Fruit fly (Drosophila melanogaster) whole organism, prepupa: ENCODE results near the gene CG9922.

Source experiments
- Blimp-1 ChIP-seq: fragments of 200-800 bp; sonication (Bioruptor generic); optimal IDR thresholded peaks from 3 replicates; lab custom pipeline; 2017; ENCODE audit warnings: missing biosample characterization, missing genetic modification characterization, mild to moderate bottlenecking, moderate library complexity, missing genetic modification reagents
- CG10631 ChIP-seq: fragments of 200-800 bp; sonication (Bioruptor generic); optimal IDR thresholded peaks from 2 replicates; lab custom pipeline; 2016; ENCODE audit warnings: missing biosample characterization, missing genetic modification characterization
- CG11294 ChIP-seq: fragments of 200-800 bp; sonication (Bioruptor generic); IDR thresholded peaks from 2 replicates; pipeline ENCODE4 v1.3.6; 2022; ENCODE audit warnings: missing biosample characterization, missing genetic modification characterization
- CG11762 ChIP-seq: fragments of 200-800 bp; sonication (Bioruptor generic); optimal IDR thresholded peaks from 3 replicates; lab custom pipeline; 2016; ENCODE audit warnings: missing biosample characterization, missing genetic modification characterization; ENCODE audit not compliant: insufficient read depth
- CG16779 ChIP-seq: fragments of 200-800 bp; sonication (Bioruptor generic); optimal IDR thresholded peaks from 3 replicates; lab custom pipeline; 2017; ENCODE audit warnings: missing biosample characterization, mild to moderate bottlenecking, missing genetic modification characterization
- CG3032 ChIP-seq: fragments of 200-800 bp; optimal IDR thresholded peaks from 2 replicates; lab custom pipeline; 2019; ENCODE audit warnings: missing biosample characterization, mild to moderate bottlenecking, missing genetic modification characterization, moderate library complexity
- CG32006 ChIP-seq: fragments of 200-800 bp; sonication (Bioruptor generic); optimal IDR thresholded peaks from 3 replicates; lab custom pipeline; 2017; ENCODE audit warnings: missing biosample characterization, mild to moderate bottlenecking, missing genetic modification characterization
- CG34406 ChIP-seq: fragments of 200-800 bp; sonication (Bioruptor generic); optimal IDR thresholded peaks from 3 replicates; lab custom pipeline; 2016; ENCODE audit warnings: missing biosample characterization, missing genetic modification characterization
- CG3919 ChIP-seq: fragments of 200-800 bp; sonication (Bioruptor generic); optimal IDR thresholded peaks from 3 replicates; lab custom pipeline; 2016; ENCODE audit warnings: missing biosample characterization, missing genetic modification characterization
- CG4318 ChIP-seq: fragments of 200-800 bp; sonication (Bioruptor generic); optimal IDR thresholded peaks from 3 replicates; lab custom pipeline; 2017; ENCODE audit warnings: missing biosample characterization, mild to moderate bottlenecking, missing genetic modification characterization
- CG6163 ChIP-seq: fragments of 200-800 bp; sonication (Bioruptor generic); IDR thresholded peaks from 3 replicates; pipeline ENCODE4 v1.3.6; 2022; ENCODE audit warnings: missing biosample characterization, missing genetic modification characterization
- CG6792 ChIP-seq: fragments of 200-800 bp; sonication (Bioruptor generic); optimal IDR thresholded peaks from 3 replicates; lab custom pipeline; 2016; ENCODE audit warnings: missing biosample characterization, missing genetic modification characterization
- CG6808 ChIP-seq: fragments of 200-800 bp; sonication (Bioruptor generic); optimal IDR thresholded peaks from 3 replicates; lab custom pipeline; 2017; ENCODE audit warnings: missing biosample characterization, missing genetic modification characterization, mild to moderate bottlenecking, moderate library complexity, missing genetic modification reagents
- CG8119 ChIP-seq: fragments of 200-800 bp; sonication (Bioruptor generic); IDR thresholded peaks from 3 replicates; pipeline ENCODE4 v1.3.6; 2022; ENCODE audit warnings: missing biosample characterization, missing genetic modification characterization
- CG8319 ChIP-seq: fragments of 200-800 bp; sonication (Bioruptor generic); optimal IDR thresholded peaks from 3 replicates; lab custom pipeline; 2016; ENCODE audit warnings: missing biosample characterization, missing genetic modification characterization
- CG8632 ChIP-seq: fragments of 200-800 bp; sonication (Bioruptor generic); optimal IDR thresholded peaks from 3 replicates; lab custom pipeline; 2016; ENCODE audit warnings: missing biosample characterization, missing genetic modification characterization
- CG9139 ChIP-seq: fragments of 200-800 bp; sonication (Bioruptor generic); optimal IDR thresholded peaks from 3 replicates; lab custom pipeline; 2017; ENCODE audit warnings: missing biosample characterization, mild to moderate bottlenecking, missing genetic modification characterization
- Eip75B ChIP-seq: fragments of 200-800 bp; sonication (Bioruptor generic); optimal IDR thresholded peaks from 3 replicates; lab custom pipeline; 2016; ENCODE audit warnings: missing biosample characterization, missing genetic modification characterization
- Eip78C ChIP-seq: fragments of 200-800 bp; sonication (Bioruptor generic); peaks from one replicate; lab custom pipeline; 2016; ENCODE audit warnings: missing biosample characterization, missing genetic modification characterization
- Eip93F ChIP-seq: fragments of 200-800 bp; sonication (Bioruptor generic); optimal IDR thresholded peaks from 2 replicates; lab custom pipeline; 2016; ENCODE audit warnings: missing biosample characterization, mild to moderate bottlenecking, missing genetic modification characterization
- Ets21C ChIP-seq: fragments of 200-800 bp; sonication (Bioruptor generic); optimal IDR thresholded peaks from 3 replicates; lab custom pipeline; 2016; ENCODE audit warnings: missing biosample characterization, missing genetic modification characterization
- Ets96B ChIP-seq: fragments of 200-800 bp; optimal IDR thresholded peaks from 2 replicates; lab custom pipeline; 2019; ENCODE audit warnings: missing biosample characterization, mild to moderate bottlenecking, missing genetic modification characterization, moderate library complexity
- Gug ChIP-seq: fragments of 200-800 bp; sonication (Bioruptor generic); IDR thresholded peaks from 2 replicates; pipeline ENCODE4 v1.3.6; 2022; ENCODE audit warnings: missing biosample characterization, missing genetic modification characterization
- Hr38 ChIP-seq: sonication (Bioruptor generic); optimal IDR thresholded peaks from 2 replicates; lab custom pipeline; 2016; ENCODE audit warnings: missing biosample characterization, missing genetic modification characterization
- Hr39 ChIP-seq: fragments of 200-800 bp; sonication (Bioruptor generic); optimal IDR thresholded peaks from 2 replicates; lab custom pipeline; 2016; ENCODE audit warnings: missing biosample characterization, missing genetic modification characterization
- Hr4 ChIP-seq: fragments of 200-800 bp; sonication (Bioruptor generic); optimal IDR thresholded peaks from 3 replicates; lab custom pipeline; 2016; ENCODE audit warnings: missing biosample characterization, missing genetic modification characterization
- Lpt ChIP-seq: fragments of 200-800 bp; sonication (Bioruptor generic); optimal IDR thresholded peaks from 3 replicates; lab custom pipeline; 2016; ENCODE audit warnings: missing biosample characterization, missing genetic modification characterization
- Met ChIP-seq: fragments of 200-800 bp; sonication (Bioruptor generic); optimal IDR thresholded peaks from 3 replicates; lab custom pipeline; 2016; ENCODE audit warnings: missing biosample characterization, missing genetic modification characterization
- Smox ChIP-seq: fragments of 200-800 bp; sonication (Bioruptor generic); optimal IDR thresholded peaks from 3 replicates; lab custom pipeline; 2016; ENCODE audit warnings: missing biosample characterization, missing genetic modification characterization
- Sox102F ChIP-seq: fragments of 200-800 bp; sonication (Bioruptor generic); optimal IDR thresholded peaks from 2 replicates; lab custom pipeline; 2016; ENCODE audit warnings: missing biosample characterization, mild to moderate bottlenecking, missing genetic modification characterization
- Sox14 ChIP-seq: fragments of 200-800 bp; sonication (Bioruptor generic); optimal IDR thresholded peaks from 3 replicates; lab custom pipeline; 2016; ENCODE audit warnings: missing biosample characterization, missing genetic modification characterization
- Sox15 ChIP-seq: fragments of 200-800 bp; sonication (Bioruptor generic); optimal IDR thresholded peaks from 3 replicates; lab custom pipeline; 2016; ENCODE audit warnings: missing biosample characterization, missing genetic modification characterization
- achi ChIP-seq: fragments of 200-800 bp; sonication (Bioruptor generic); optimal IDR thresholded peaks from 3 replicates; lab custom pipeline; 2016; ENCODE audit warnings: missing biosample characterization, missing genetic modification characterization
- acj6 ChIP-seq: fragments of 200-800 bp; sonication (Bioruptor generic); optimal IDR thresholded peaks from 3 replicates; lab custom pipeline; 2016; ENCODE audit warnings: missing biosample characterization, missing genetic modification characterization
- cyc ChIP-seq: fragments of 200-800 bp; sonication (Bioruptor generic); optimal IDR thresholded peaks from 3 replicates; lab custom pipeline; 2016; ENCODE audit warnings: missing biosample characterization, missing genetic modification characterization
- dac ChIP-seq: fragments of 200-800 bp; sonication (Bioruptor generic); optimal IDR thresholded peaks from 2 replicates; lab custom pipeline; 2017; ENCODE audit warnings: missing biosample characterization, mild to moderate bottlenecking, missing genetic modification characterization
- dsx ChIP-seq: fragments of 200-800 bp; optimal IDR thresholded peaks from 3 replicates; lab custom pipeline; 2019; ENCODE audit warnings: missing biosample characterization, mild to moderate bottlenecking, missing genetic modification characterization, moderate library complexity; ENCODE audit not compliant: poor library complexity, severe bottlenecking
- eg ChIP-seq: fragments of 200-800 bp; sonication (Bioruptor generic); IDR thresholded peaks from 3 replicates; pipeline ENCODE4 v1.3.6; 2022; ENCODE audit warnings: missing biosample characterization, missing genetic modification characterization
- esn ChIP-seq: fragments of 200-800 bp; sonication (Bioruptor generic); optimal IDR thresholded peaks from 2 replicates; lab custom pipeline; 2016; ENCODE audit warnings: missing biosample characterization, mild to moderate bottlenecking, missing genetic modification characterization, moderate library complexity
- fd59A ChIP-seq: fragments of 200-800 bp; sonication (Bioruptor generic); optimal IDR thresholded peaks from 2 replicates; lab custom pipeline; 2017; ENCODE audit warnings: missing biosample characterization, mild to moderate bottlenecking, missing genetic modification characterization, missing genetic modification reagents
- fd85E ChIP-seq: fragments of 200-800 bp; sonication (Bioruptor generic); optimal IDR thresholded peaks from 3 replicates; lab custom pipeline; 2016; ENCODE audit warnings: missing biosample characterization, missing genetic modification characterization
- lz ChIP-seq: fragments of 200-800 bp; sonication (Bioruptor generic); optimal IDR thresholded peaks from 3 replicates; lab custom pipeline; 2016; ENCODE audit warnings: missing biosample characterization, missing genetic modification characterization
- net ChIP-seq: fragments of 200-800 bp; sonication (Bioruptor generic); optimal IDR thresholded peaks from 3 replicates; lab custom pipeline; 2016; ENCODE audit warnings: missing biosample characterization, missing genetic modification characterization
- salr ChIP-seq, 2 experiments: fragments of 200-800 bp; sonication (Bioruptor generic); optimal IDR thresholded peaks; 3 replicates each; lab custom pipeline; 2016 to 2018; ENCODE audit warnings: missing biosample characterization in 2 of 2, missing genetic modification characterization in 2 of 2, mild to moderate bottlenecking in 1 of 2
- ss ChIP-seq, 2 experiments: fragments of 200-800 bp; sonication (Bioruptor generic); optimal IDR thresholded peaks; 2 replicates in 1 of 2; 3 replicates in 1 of 2; lab custom pipeline; 2017 to 2018; ENCODE audit warnings: mild to moderate bottlenecking in 2 of 2, missing biosample characterization in 2 of 2, missing genetic modification characterization in 2 of 2, moderate library complexity in 1 of 2
- svp ChIP-seq: fragments of 200-800 bp; sonication (Bioruptor generic); peaks from one replicate; lab custom pipeline; 2016; ENCODE audit warnings: missing biosample characterization, missing genetic modification characterization
- topi ChIP-seq: fragments of 200-800 bp; sonication (Bioruptor generic); optimal IDR thresholded peaks from 3 replicates; lab custom pipeline; 2016; ENCODE audit warnings: missing biosample characterization, missing genetic modification characterization

Gene CG9922

dm6 chr3R:14077026-14077425, 40.8 kb upstream of the CG9922 start (continued):
- TF ChIP-seq Met (GFP tag; lab: Kevin White, UChicago), result peak; percentile 42
- TF ChIP-seq CG34406 (GFP tag; lab: Kevin White, UChicago), result peak; percentile 43
- peak; percentile 44 for TF ChIP-seq CG9139 (GFP tag; lab: Kevin White, UChicago)
- peak; percentile 25 for TF ChIP-seq Sox14
- TF ChIP-seq CG11762, result peak; percentile 48
- peak; percentile 49 for TF ChIP-seq acj6 (GFP tag; lab: Kevin White, UChicago)
- TF ChIP-seq CG8119 (GFP tag; lab: Robert Waterston, UW), result peak; percentile 66; the same call in 2 of the 3 replicates
- TF ChIP-seq net (GFP tag; lab: Kevin White, UChicago), result peak; percentile 48
- peak; percentile 59 for TF ChIP-seq Ets96B (tag; lab: Kevin White, UChicago)
- no peak for TF ChIP-seq Hr38 (GFP tag; lab: Kevin White, UChicago)
- peak; percentile 7 for TF ChIP-seq lz
- TF ChIP-seq achi (GFP tag; lab: Kevin White, UChicago), result peak; percentile 56
- TF ChIP-seq fd59A (GFP tag; lab: Kevin White, UChicago), result peak; percentile 21
- peak; percentile 51 for TF ChIP-seq Hr4 (GFP tag; lab: Kevin White, UChicago)
- TF ChIP-seq CG10631 (GFP tag; lab: Kevin White, UChicago), result peak; percentile 24
- TF ChIP-seq CG3032 (tag; lab: Kevin White, UChicago), result peak; percentile 40
- no peak for TF ChIP-seq dac (GFP tag; lab: Kevin White, UChicago)
- TF ChIP-seq Eip93F (GFP tag; lab: Kevin White, UChicago), result no peak
- TF ChIP-seq CG16779 (tag; lab: Kevin White, UChicago), result no peak
- peak; percentile 55 for TF ChIP-seq CG6808
- TF ChIP-seq CG4318 (GFP tag; lab: Kevin White, UChicago), result no peak
- TF ChIP-seq esn (GFP tag; lab: Kevin White, UChicago), result peak; percentile 28
- TF ChIP-seq CG6163, result peak; percentile 83
- TF ChIP-seq CG3919 (GFP tag; lab: Kevin White, UChicago), result peak; percentile 77
- no peak for TF ChIP-seq Sox15 (GFP tag; lab: Kevin White, UChicago)
- TF ChIP-seq Smox (GFP tag; lab: Kevin White, UChicago), result no peak
- peak; percentile 64 for TF ChIP-seq cyc (GFP tag; lab: Kevin White, UChicago)
- no peak for TF ChIP-seq fd85E (GFP tag; lab: Kevin White, UChicago)
- peak; percentile 40 for TF ChIP-seq Gug (GFP tag; lab: Robert Waterston, UW)
- TF ChIP-seq topi, result peak; percentile 43
- no peak for TF ChIP-seq Blimp-1
- TF ChIP-seq eg, result peak; percentile 67
- TF ChIP-seq Ets21C (GFP tag; lab: Kevin White, UChicago), result no peak
- TF ChIP-seq Eip75B, result peak; percentile 64
- peak; percentile 48 for TF ChIP-seq CG8632 (GFP tag; lab: Kevin White, UChicago)
- peak; percentile 29 for TF ChIP-seq dsx (GFP tag; lab: Kevin White, UChicago)
- peak; percentile 16; the same call in 1 of the 2 replicates for TF ChIP-seq CG11294 (GFP tag; lab: Robert Waterston, UW)
- peak; percentile 21 for TF ChIP-seq Hr39
- TF ChIP-seq Sox102F (GFP tag; lab: Kevin White, UChicago), result peak; percentile 19
- TF ChIP-seq Lpt (GFP tag; lab: Kevin White, UChicago), result peak; percentile 48
- peak in 1 of 2 experiments; percentile 43 for TF ChIP-seq ss (GFP tag; optimal IDR thresholded peaks at IDR 0.05; lab: Kevin White, UChicago)
- no peak for TF ChIP-seq CG8319 (GFP tag; lab: Kevin White, UChicago)

dm6 chr3R:14070664-14071063, 34.5 kb upstream of the CG9922 start:
- TF ChIP-seq Eip78C (GFP tag; lab: Kevin White, UChicago), result peak; percentile 64
- peak; percentile 6 for TF ChIP-seq acj6 (GFP tag; lab: Kevin White, UChicago)
- peak; percentile 33; the same call in 1 of the 3 replicates for TF ChIP-seq eg
- peak; percentile 72 for TF ChIP-seq svp (GFP tag; lab: Kevin White, UChicago)
- TF ChIP-seq CG32006 (GFP tag; lab: Kevin White, UChicago), result peak; percentile 21
- peak; percentile 26 for TF ChIP-seq Met (GFP tag; lab: Kevin White, UChicago)
- no peak for TF ChIP-seq CG9139 (GFP tag; lab: Kevin White, UChicago)
- TF ChIP-seq CG6163, result no peak
- no peak for TF ChIP-seq salr (GFP tag; optimal IDR thresholded peaks at IDR 0.05; lab: Kevin White, UChicago)
- no peak for TF ChIP-seq Hr39
- TF ChIP-seq CG6792 (GFP tag; lab: Kevin White, UChicago), result no peak
- TF ChIP-seq Hr4 (GFP tag; lab: Kevin White, UChicago), result peak; percentile 20
- TF ChIP-seq esn (GFP tag; lab: Kevin White, UChicago), result peak; percentile 3
- TF ChIP-seq achi (GFP tag; lab: Kevin White, UChicago), result peak; percentile 10
- no peak for TF ChIP-seq CG11762
